Worm (Caenorhabditis elegans) whole organism, late embryonic: ENCODE measurements around the gene col-167.

ENCODE experiments used
- ama-1 ChIP-seq: fragments of 150-350 bp; optimal IDR thresholded peaks from 2 replicates; lab custom pipeline; 2014
- ceh-45 ChIP-seq: fragments of 200-800 bp; sonication (Bioruptor generic); IDR thresholded peaks from 2 replicates; pipeline ENCODE4 v1.3.6; 2022; ENCODE audit warnings: missing genetic modification reagents, missing genetic modification characterization, missing compliant biosample characterization
- ceh-48 ChIP-seq: sonication (generic microtip); optimal IDR thresholded peaks from 2 replicates; lab custom pipeline; 2016; ENCODE audit warnings: missing genetic modification characterization, inconsistent platforms, missing compliant biosample characterization
- dve-1 ChIP-seq: sonication (generic microtip); optimal IDR thresholded peaks from 2 replicates; lab custom pipeline; 2017; ENCODE audit warnings: antibody characterized with exemption, mild to moderate bottlenecking, missing genetic modification characterization, missing compliant biosample characterization
- ets-4 ChIP-seq: sonication (generic microtip); optimal IDR thresholded peaks from 2 replicates; lab custom pipeline; 2016; ENCODE audit warnings: missing genetic modification characterization, missing compliant biosample characterization
- sdc-2 ChIP-seq: sonication (generic microtip); optimal IDR thresholded peaks from 2 replicates; lab custom pipeline; 2016; ENCODE audit warnings: missing genotype, missing genetic modification characterization, missing compliant biosample characterization
- syd-9 ChIP-seq: sonication (generic microtip); optimal IDR thresholded peaks from 2 replicates; lab custom pipeline; 2016; ENCODE audit warnings: mild to moderate bottlenecking, missing genetic modification characterization, moderate library complexity, missing compliant biosample characterization
- tbx-2 ChIP-seq: sonication (generic microtip); optimal IDR thresholded peaks from 2 replicates; lab custom pipeline; 2016; ENCODE audit warnings: missing genetic modification characterization, missing compliant biosample characterization
- unc-55 ChIP-seq: sonication (generic microtip); optimal IDR thresholded peaks from 2 replicates; lab custom pipeline; 2017; ENCODE audit warnings: missing biosample characterization, missing genetic modification reagents, missing genetic modification characterization
- ztf-16 ChIP-seq: sonication (generic microtip); optimal IDR thresholded peaks from 2 replicates; lab custom pipeline; 2017; ENCODE audit warnings: missing genetic modification characterization, missing compliant biosample characterization

DNA sequence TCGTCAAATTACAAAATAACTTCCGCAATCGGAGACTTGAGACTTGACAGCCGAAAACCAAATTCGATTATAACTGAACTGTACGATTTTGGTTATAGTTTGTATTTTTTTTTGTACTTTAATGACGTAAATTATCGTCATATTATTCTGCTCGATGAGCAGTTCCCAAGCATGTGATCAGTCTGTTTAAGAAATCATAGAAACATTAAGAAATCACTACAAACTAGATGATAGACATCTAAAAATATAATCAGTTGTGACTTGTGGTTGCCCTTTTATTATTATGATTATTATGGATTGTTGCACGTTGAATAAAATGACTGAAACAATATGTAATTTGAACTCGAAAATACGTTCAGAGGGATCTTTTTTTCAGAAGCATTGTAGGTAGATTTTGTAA, 49.0 kb upstream of the col-167 start:
- TF ChIP-seq ztf-16 (tag; lab: Kevin White, UChicago): no peak
- TF ChIP-seq ceh-48 (tag; lab: Kevin White, UChicago): no peak
- no peak for TF ChIP-seq tbx-2 (tag; lab: Kevin White, UChicago)
- no peak for TF ChIP-seq sdc-2
- no peak for TF ChIP-seq ets-4 (tag; lab: Kevin White, UChicago)
- TF ChIP-seq ama-1 (lab: Kevin White, UChicago): no peak
- no peak for TF ChIP-seq ceh-45 (GFP tag; lab: Robert Waterston, UW)
- TF ChIP-seq dve-1 (tag; lab: Kevin White, UChicago): no peak
- no peak for TF ChIP-seq unc-55 (GFP tag; lab: Kevin White, UChicago)
- no peak for TF ChIP-seq syd-9
